Worm (Caenorhabditis elegans) whole organism, late embryonic: Measurements from ENCODE around the gene srh-272.

Source experiments
- ceh-24 ChIP-seq: sonication (generic microtip); optimal IDR thresholded peaks from 2 replicates; lab custom pipeline; 2016; ENCODE audit warnings: mild to moderate bottlenecking, missing genetic modification characterization, missing compliant biosample characterization
- ceh-45 ChIP-seq: fragments of 200-800 bp; sonication (Bioruptor generic); IDR thresholded peaks from 2 replicates; pipeline ENCODE4 v1.3.6; 2022; ENCODE audit warnings: missing genetic modification reagents, missing genetic modification characterization, missing compliant biosample characterization
- dmd-4 ChIP-seq: sonication (generic microtip); optimal IDR thresholded peaks from 2 replicates; lab custom pipeline; 2016; ENCODE audit warnings: borderline replicate concordance, missing genetic modification characterization, missing compliant biosample characterization
- elt-4 ChIP-seq: sonication (generic microtip); optimal IDR thresholded peaks from 2 replicates; lab custom pipeline; 2016; ENCODE audit warnings: missing genetic modification characterization, missing compliant biosample characterization
- ets-4 ChIP-seq: sonication (generic microtip); optimal IDR thresholded peaks from 2 replicates; lab custom pipeline; 2016; ENCODE audit warnings: missing genetic modification characterization, missing compliant biosample characterization
- fkh-10 ChIP-seq: fragments of 150-350 bp; optimal IDR thresholded peaks from 2 replicates; lab custom pipeline; 2014; ENCODE audit warnings: missing biosample characterization, missing genetic modification reagents, missing genetic modification characterization
- hlh-8 ChIP-seq: sonication (generic microtip); optimal IDR thresholded peaks from 2 replicates; lab custom pipeline; 2016; ENCODE audit warnings: missing genotype, missing genetic modification characterization, missing compliant biosample characterization
- lin-11 ChIP-seq: fragments of 200-800 bp; sonication (Bioruptor generic); optimal IDR thresholded peaks from 2 replicates; lab custom pipeline; 2018; ENCODE audit warnings: mild to moderate bottlenecking, missing genetic modification characterization, missing compliant biosample characterization
- madf-2 ChIP-seq: sonication (generic microtip); optimal IDR thresholded peaks from 2 replicates; lab custom pipeline; 2017; ENCODE audit warnings: missing genetic modification characterization, missing compliant biosample characterization
- nfya-1 ChIP-seq: sonication (generic microtip); optimal IDR thresholded peaks from 2 replicates; lab custom pipeline; 2017; ENCODE audit warnings: missing genetic modification characterization, mild to moderate bottlenecking, missing compliant biosample characterization, antibody characterized with exemption, moderate library complexity
- tbx-2 ChIP-seq: sonication (generic microtip); optimal IDR thresholded peaks from 2 replicates; lab custom pipeline; 2016; ENCODE audit warnings: missing genetic modification characterization, missing compliant biosample characterization
- unc-86 ChIP-seq: sonication (generic microtip); optimal IDR thresholded peaks from 2 replicates; lab custom pipeline; 2016; ENCODE audit warnings: missing genetic modification characterization, missing compliant biosample characterization

DNA sequence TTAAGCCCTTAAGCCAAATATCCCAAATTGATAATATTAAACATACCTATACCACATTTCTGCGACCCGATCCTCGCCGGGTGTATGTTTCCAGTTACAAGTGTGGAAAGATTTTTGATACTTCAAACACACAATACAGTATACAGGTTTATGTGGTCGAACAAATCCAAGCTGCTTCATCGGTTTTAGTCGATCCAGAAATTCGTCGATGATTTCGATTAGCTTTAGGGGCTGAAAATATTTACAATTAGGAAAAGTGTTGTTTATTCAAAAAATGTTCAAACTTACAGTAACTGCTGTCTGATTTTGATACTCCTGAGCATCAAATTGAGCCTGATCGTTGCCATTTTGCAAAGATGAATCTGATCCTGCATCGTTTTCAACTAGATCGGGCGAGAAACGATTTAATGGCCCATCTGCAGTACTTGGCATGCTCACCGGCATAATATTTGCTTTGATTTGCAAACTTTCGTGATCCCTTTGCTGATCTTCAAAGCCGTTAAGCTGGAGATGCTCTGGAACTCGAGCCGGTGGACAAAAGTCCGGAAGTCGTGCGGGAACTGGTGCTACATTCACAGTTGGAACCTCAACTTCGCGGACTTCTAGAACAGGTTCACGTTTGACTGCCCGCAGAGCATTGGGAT is 13.2 kb downstream of the srh-272 start:
- TF ChIP-seq ets-4 (tag; lab: Kevin White, UChicago) = no peak
- TF ChIP-seq lin-11 (tag; lab: Kevin White, UChicago) = no peak
- no peak for TF ChIP-seq hlh-8 (tag; lab: Kevin White, UChicago)
- no peak for TF ChIP-seq nfya-1 (tag; lab: Kevin White, UChicago)
- no peak for TF ChIP-seq tbx-2
- TF ChIP-seq ceh-24 (tag; lab: Kevin White, UChicago) = no peak
- TF ChIP-seq elt-4 (tag; lab: Kevin White, UChicago) = no peak
- no peak for TF ChIP-seq dmd-4 (tag; lab: Kevin White, UChicago)
- TF ChIP-seq ceh-45 (GFP tag; lab: Robert Waterston, UW) = no peak
- no peak for TF ChIP-seq madf-2
- TF ChIP-seq unc-86 (tag; lab: Kevin White, UChicago) = no peak
- no peak for TF ChIP-seq fkh-10 (GFP tag; lab: Kevin White, UChicago)
